Fruit fly (Drosophila melanogaster): Measurements from ENCODE around the gene Dim1.

DNA sequence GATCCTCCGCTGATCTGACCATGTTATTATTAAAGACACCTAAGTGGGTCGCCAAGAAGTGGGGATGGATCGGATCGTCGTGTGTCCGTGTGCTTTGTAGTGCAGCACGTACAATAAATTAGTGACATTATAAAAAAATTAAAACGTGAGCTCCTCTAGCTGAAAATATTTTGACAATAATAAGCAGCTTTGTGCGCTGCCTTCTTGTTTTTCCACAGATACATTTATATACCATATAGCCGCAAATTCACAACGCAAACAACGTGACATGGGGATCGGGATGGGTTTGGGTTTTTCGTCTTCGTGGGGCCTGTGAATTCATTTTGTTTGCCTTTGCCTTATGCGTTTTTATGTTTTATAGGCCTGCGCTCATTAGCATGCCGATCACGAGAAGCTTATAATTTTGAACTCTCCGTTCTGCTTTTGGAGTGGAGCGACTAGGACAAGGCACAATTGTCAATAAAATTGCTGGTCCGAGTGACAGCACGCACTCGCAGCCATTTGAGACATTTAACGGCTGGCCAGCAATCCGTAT, 37.2 kb upstream of the Dim1 start:
- TF ChIP-seq CG8478 (optimal IDR thresholded peaks at IDR 0.05) (no peak), CTCF (optimal IDR thresholded peaks at IDR 0.05) (no peak)
